Fruit fly (Drosophila melanogaster): Measurements from ENCODE around the gene Rsf1.

The Rsf1 gene

DNA sequence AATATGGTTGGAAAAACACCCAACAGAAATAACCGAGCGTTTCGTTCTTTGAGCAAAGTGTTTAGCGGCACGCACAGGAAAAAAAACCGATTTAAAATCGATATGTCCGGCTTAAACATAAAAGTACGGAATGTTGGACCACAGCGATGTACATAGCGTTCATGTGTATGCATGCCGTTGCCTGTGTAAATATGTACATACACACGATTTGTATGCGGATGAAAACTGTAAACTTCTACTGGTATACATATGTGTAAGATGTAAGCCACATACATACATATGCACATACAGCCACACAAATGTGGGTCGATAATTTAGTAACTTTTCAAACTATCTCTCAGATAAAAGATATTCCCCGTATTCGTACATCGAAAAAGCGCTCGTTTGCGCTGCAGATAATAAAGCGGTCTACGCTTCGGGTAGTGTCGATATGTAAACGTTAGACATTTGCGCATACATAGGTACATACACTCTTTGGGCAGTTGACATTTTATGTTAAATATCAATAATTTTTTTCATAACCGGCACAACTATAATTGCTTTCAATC is 13.6 kb downstream of the Rsf1 start (continued):
- TF ChIP-seq CG2129 (GFP tag; IDR thresholded peaks at IDR 0.05; ENCODE audit: partially characterized antibody) (no peak), Deaf1 (tag; optimal IDR thresholded peaks at IDR 0.05) (peak; percentile 81), Fer2 (tag; optimal IDR thresholded peaks at IDR 0.05) (no peak), pfk (GFP tag; optimal IDR thresholded peaks at IDR 0.05) (peak; percentile 75), Rfx (GFP tag; IDR thresholded peaks at IDR 0.05) (no peak; the same call in 1 of the 2 replicates), CG16815 (GFP tag; optimal IDR thresholded peaks at IDR 0.05) (no peak), CG1832 (GFP tag; optimal IDR thresholded peaks at IDR 0.05) (no peak), aop (GFP tag; IDR thresholded peaks at IDR 0.05) (no peak), Hmx (GFP tag; optimal IDR thresholded peaks at IDR 0.05) (no peak), D (optimal IDR thresholded peaks at IDR 0.05) (no peak), D (GFP tag; optimal IDR thresholded peaks at IDR 0.05) (peak; percentile 57), Usf (GFP tag; optimal IDR thresholded peaks at IDR 0.05) (no peak), bowl (GFP tag; IDR thresholded peaks at IDR 0.05) (no peak), Xrp1 (GFP tag; IDR thresholded peaks at IDR 0.05) (peak; percentile 64), CG7928 (GFP tag; optimal IDR thresholded peaks at IDR 0.05) (no peak), fd64A (GFP tag; optimal IDR thresholded peaks at IDR 0.05) (peak; percentile 75), C15 (GFP tag; IDR thresholded peaks at IDR 0.05) (no peak), repo (GFP tag; optimal IDR thresholded peaks at IDR 0.05) (no peak), CG17328 (GFP tag; IDR thresholded peaks at IDR 0.05) (no peak), CG3995 (GFP tag; optimal IDR thresholded peaks at IDR 0.05) (no peak), CG18619 (GFP tag; optimal IDR thresholded peaks at IDR 0.05) (no peak), Jarid2 (GFP tag; optimal IDR thresholded peaks at IDR 0.05) (no peak), CG9215 (GFP tag; IDR thresholded peaks at IDR 0.05) (no peak), disco-r (GFP tag; optimal IDR thresholded peaks at IDR 0.05) (no peak), exex (tag; optimal IDR thresholded peaks at IDR 0.05) (peak; percentile 55), CG14710 (tag; optimal IDR thresholded peaks at IDR 0.05) (peak; percentile 50), CG12659 (GFP tag; optimal IDR thresholded peaks at IDR 0.05) (peak; percentile 1), CG31441 (GFP tag; IDR thresholded peaks at IDR 0.05) (no peak), row (GFP tag; IDR thresholded peaks at IDR 0.05) (no peak), Lhr (GFP tag; optimal IDR thresholded peaks at IDR 0.05) (no peak), CG17568 (GFP tag; optimal IDR thresholded peaks at IDR 0.05) (peak; percentile 66), CG8944 (GFP tag; optimal IDR thresholded peaks at IDR 0.05) (no peak), CG4424 (GFP tag; optimal IDR thresholded peaks at IDR 0.05) (no peak), Ets97D (GFP tag; optimal IDR thresholded peaks at IDR 0.05) (no peak), CG30403 (GFP tag; optimal IDR thresholded peaks at IDR 0.05) (no peak), CG11085 (GFP tag; IDR thresholded peaks at IDR 0.05) (no peak), CG4820 (GFP tag; optimal IDR thresholded peaks at IDR 0.05) (no peak), Mes4 (GFP tag; optimal IDR thresholded peaks at IDR 0.05) (no peak), CG7786 (GFP tag; optimal IDR thresholded peaks at IDR 0.05) (no peak), Scr (GFP tag; IDR thresholded peaks at IDR 0.05; ENCODE audit: partially characterized antibody) (0 out of 2 replicates have a peak, but pooled peaks have one; percentile 17), cg (GFP tag; optimal IDR thresholded peaks at IDR 0.05) (peak; percentile 79), Kr (GFP tag; optimal IDR thresholded peaks at IDR 0.05) (peak; percentile 49), pros (GFP tag; optimal IDR thresholded peaks at IDR 0.05) (no peak), CG10959 (GFP tag; IDR thresholded peaks at IDR 0.05) (no peak), CG6272 (GFP tag; IDR thresholded peaks at IDR 0.05) (no peak), ssp (GFP tag; IDR thresholded peaks at IDR 0.05) (no peak), lov (optimal IDR thresholded peaks at IDR 0.05) (no peak), lov (GFP tag; IDR thresholded peaks at IDR 0.05) (no peak), odd (GFP tag; optimal IDR thresholded peaks at IDR 0.05) (peak; percentile 11), Bgb (GFP tag; IDR thresholded peaks at IDR 0.05; ENCODE audit: partially characterized antibody) (no peak), CkIIα-i1 (GFP tag; IDR thresholded peaks at IDR 0.05) (no peak), CG4328 (GFP tag; optimal IDR thresholded peaks at IDR 0.05) (peak; percentile 68)

All from whole organism, embryonic.